Fruit fly (Drosophila melanogaster) S2 (cell line): ENCODE measurements around the gene CG34427.

Source experiments
- CG8478 ChIP-seq: fragments of >200 bp; optimal IDR thresholded peaks from 2 replicates; lab custom pipeline; 2018
- CTCF ChIP-seq, 2 experiments: fragments of >200 bp; optimal IDR thresholded peaks; 2 replicates each; lab custom pipeline; 2018

DNA sequence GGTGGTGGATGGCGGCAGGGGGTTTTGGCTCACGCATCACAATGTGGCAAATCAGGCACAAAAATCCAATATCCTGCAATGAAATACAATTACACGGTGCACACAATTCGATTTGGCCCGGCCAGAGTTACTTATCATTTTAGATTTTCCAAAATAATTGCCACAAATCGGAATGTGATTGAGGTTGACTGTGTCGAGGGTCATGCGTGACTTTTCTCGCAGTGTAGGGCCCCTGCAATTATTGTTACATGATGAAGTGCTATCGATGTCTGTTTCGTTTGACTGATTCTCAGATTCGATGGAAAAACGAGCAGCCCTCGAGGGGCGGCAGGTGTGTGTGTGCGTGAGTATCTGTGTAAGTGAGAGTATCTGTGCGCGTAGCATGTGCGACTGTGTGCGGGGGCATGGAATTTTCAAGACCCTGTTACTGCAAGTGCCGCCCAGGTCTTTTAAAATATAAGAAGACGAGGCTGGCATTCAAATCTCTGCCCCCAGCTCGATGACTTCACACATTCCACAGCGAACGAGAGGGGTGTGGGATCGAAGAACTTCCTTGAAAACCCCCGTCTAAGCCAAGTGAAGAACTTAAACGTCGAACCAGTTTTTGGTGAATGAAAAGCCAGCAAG, 20.0 kb downstream of the CG34427 start:
- no peak for TF ChIP-seq CTCF (optimal IDR thresholded peaks at IDR 0.05; lab: Kevin White, UChicago)
- no peak for TF ChIP-seq CG8478
